Worm (Caenorhabditis elegans) whole organism, L3 larva: Measurements from ENCODE around the gene fbxc-52.
A peak's percentile ranks its signal among the peaks of the same experiment; 100 is the strongest.

ENCODE experiments used
- R02D3.7 ChIP-seq: fragments of 150-350 bp; optimal IDR thresholded peaks from 2 replicates; lab custom pipeline; 2014; ENCODE audit warnings: missing biosample characterization, missing genetic modification characterization
- ZK546.5 ChIP-seq: sonication (generic microtip); optimal IDR thresholded peaks from 2 replicates; lab custom pipeline; 2017; ENCODE audit warnings: missing biosample characterization, missing genetic modification characterization
- aly-2 ChIP-seq: fragments of 150-350 bp; optimal IDR thresholded peaks from 2 replicates; lab custom pipeline; 2014; ENCODE audit warnings: missing biosample characterization, missing genetic modification characterization
- ama-1 ChIP-seq: fragments of 150-350 bp; optimal IDR thresholded peaks from 2 replicates; lab custom pipeline; 2018
- ceh-28 ChIP-seq: fragments of 150-350 bp; optimal IDR thresholded peaks from 2 replicates; lab custom pipeline; 2014; ENCODE audit warnings: missing biosample characterization, missing genetic modification reagents, missing genetic modification characterization
- ceh-82 ChIP-seq: fragments of 150-350 bp; optimal IDR thresholded peaks from 2 replicates; lab custom pipeline; 2014; ENCODE audit warnings: missing biosample characterization, missing genetic modification characterization
- ceh-9 ChIP-seq: sonication (generic microtip); optimal IDR thresholded peaks from 2 replicates; lab custom pipeline; 2018; ENCODE audit warnings: missing biosample characterization, missing genetic modification characterization
- daf-12 ChIP-seq: fragments of 150-350 bp; optimal IDR thresholded peaks from 2 replicates; lab custom pipeline; 2014; ENCODE audit warnings: missing biosample characterization, missing genetic modification reagents, missing genetic modification characterization
- egl-27 ChIP-seq: sonication (generic microtip); optimal IDR thresholded peaks from 4 replicates; lab custom pipeline; 2017; ENCODE audit warnings: missing biosample characterization, missing genetic modification reagents, missing genetic modification characterization
- egl-5 ChIP-seq: fragments of 150-350 bp; optimal IDR thresholded peaks from 2 replicates; lab custom pipeline; 2017; ENCODE audit warnings: missing biosample characterization, missing genetic modification reagents, missing genetic modification characterization, inconsistent platforms
- elt-1 ChIP-seq: fragments of 150-350 bp; optimal IDR thresholded peaks from 2 replicates; lab custom pipeline; 2014; ENCODE audit warnings: missing biosample characterization, missing genetic modification characterization
- elt-2 ChIP-seq: sonication (generic microtip); optimal IDR thresholded peaks from 2 replicates; lab custom pipeline; 2016; ENCODE audit warnings: missing genetic modification reagents, mild to moderate bottlenecking, missing genetic modification characterization, missing compliant biosample characterization
- elt-3 ChIP-seq, 3 experiments: fragments of 150-350 bp in 1 of 3; sonication (generic microtip) in 2 of 3; optimal IDR thresholded peaks; 2 replicates in 2 of 3; 4 replicates in 1 of 3; lab custom pipeline; 2014 to 2017; ENCODE audit warnings: missing biosample characterization in 3 of 3, missing genetic modification characterization in 3 of 3
- eor-1 ChIP-seq, 2 experiments: fragments of 150-350 bp; optimal IDR thresholded peaks; 2 replicates each; lab custom pipeline; 2014 to 2018; ENCODE audit warnings: missing biosample characterization in 2 of 2, missing genetic modification characterization in 2 of 2
- fkh-10 ChIP-seq: sonication (generic microtip); optimal IDR thresholded peaks from 2 replicates; lab custom pipeline; 2017; ENCODE audit warnings: missing biosample characterization, missing genetic modification reagents, missing genetic modification characterization
- hmg-11 ChIP-seq: sonication (generic microtip); optimal IDR thresholded peaks from 2 replicates; lab custom pipeline; 2016; ENCODE audit warnings: missing genetic modification characterization, missing compliant biosample characterization
- jun-1 ChIP-seq: fragments of 150-350 bp; optimal IDR thresholded peaks from 2 replicates; lab custom pipeline; 2014; ENCODE audit warnings: missing biosample characterization, missing genetic modification reagents, missing genetic modification characterization
- lin-15B ChIP-seq: fragments of 150-350 bp; optimal IDR thresholded peaks from 2 replicates; lab custom pipeline; 2014; ENCODE audit warnings: missing biosample characterization, missing genetic modification characterization
- lin-39 ChIP-seq: fragments of 150-350 bp; optimal IDR thresholded peaks from 2 replicates; lab custom pipeline; 2018; ENCODE audit warnings: missing biosample characterization, missing genetic modification reagents, missing genetic modification characterization
- mdl-1 ChIP-seq: fragments of 150-350 bp; optimal IDR thresholded peaks from 2 replicates; lab custom pipeline; 2014; ENCODE audit warnings: missing biosample characterization, missing genetic modification characterization
- mml-1 ChIP-seq: fragments of 150-350 bp; sonication (generic microtip); optimal IDR thresholded peaks from 3 replicates; lab custom pipeline; 2014; ENCODE audit warnings: missing biosample characterization, missing genetic modification characterization
- nfya-1 ChIP-seq: sonication (generic microtip); optimal IDR thresholded peaks from 2 replicates; lab custom pipeline; 2017; ENCODE audit warnings: missing genetic modification characterization, mild to moderate bottlenecking, missing compliant biosample characterization, antibody characterized with exemption, moderate library complexity; ENCODE audit not compliant: insufficient read depth
- nhr-11 ChIP-seq: fragments of 150-350 bp; optimal IDR thresholded peaks from 2 replicates; lab custom pipeline; 2014; ENCODE audit warnings: missing biosample characterization, missing genetic modification characterization
- nhr-23 ChIP-seq: fragments of 150-350 bp; optimal IDR thresholded peaks from 2 replicates; lab custom pipeline; 2014; ENCODE audit warnings: missing biosample characterization, missing genetic modification reagents, missing genetic modification characterization
- nhr-25 ChIP-seq: sonication (generic microtip); optimal IDR thresholded peaks from 2 replicates; lab custom pipeline; 2017; ENCODE audit warnings: missing biosample characterization, missing genetic modification characterization
- nhr-43 ChIP-seq: sonication (generic microtip); optimal IDR thresholded peaks from 2 replicates; lab custom pipeline; 2016; ENCODE audit warnings: mild to moderate bottlenecking, missing genetic modification characterization, missing compliant biosample characterization; ENCODE audit not compliant: poor library complexity, severe bottlenecking
- nhr-76 ChIP-seq: fragments of 150-350 bp; sonication (generic microtip); optimal IDR thresholded peaks from 5 replicates; lab custom pipeline; 2014; ENCODE audit warnings: missing biosample characterization, missing genetic modification characterization
- nhr-77 ChIP-seq: fragments of 150-350 bp; optimal IDR thresholded peaks from 2 replicates; lab custom pipeline; 2014; ENCODE audit warnings: missing biosample characterization, missing genetic modification characterization
- pha-4 ChIP-seq: fragments of 150-350 bp; optimal IDR thresholded peaks from 2 replicates; lab custom pipeline; 2014; ENCODE audit warnings: missing biosample characterization, missing genetic modification reagents, missing genetic modification characterization
- pqm-1 ChIP-seq: fragments of 150-350 bp; optimal IDR thresholded peaks from 2 replicates; lab custom pipeline; 2017; ENCODE audit warnings: missing biosample characterization, missing genetic modification characterization, inconsistent platforms
- skn-1 ChIP-seq: fragments of 150-350 bp; optimal IDR thresholded peaks from 2 replicates; lab custom pipeline; 2014; ENCODE audit warnings: missing biosample characterization, missing genetic modification characterization
- snpc-4 ChIP-seq: fragments of 150-350 bp; optimal IDR thresholded peaks from 2 replicates; lab custom pipeline; 2014; ENCODE audit warnings: missing biosample characterization, missing genetic modification characterization
- tbx-2 ChIP-seq: sonication (generic microtip); optimal IDR thresholded peaks from 2 replicates; lab custom pipeline; 2016; ENCODE audit warnings: mild to moderate bottlenecking, missing genetic modification characterization, missing compliant biosample characterization
- unc-39 ChIP-seq: sonication (generic microtip); optimal IDR thresholded peaks from 4 replicates; lab custom pipeline; 2017; ENCODE audit warnings: missing biosample characterization, missing genetic modification characterization
- unc-62 ChIP-seq: fragments of 150-350 bp; sonication (generic microtip); optimal IDR thresholded peaks from 4 replicates; lab custom pipeline; 2014; ENCODE audit warnings: missing biosample characterization, missing genetic modification reagents, missing genetic modification characterization
- zag-1 ChIP-seq: fragments of 150-350 bp; optimal IDR thresholded peaks from 2 replicates; lab custom pipeline; 2014; ENCODE audit warnings: missing biosample characterization, missing genetic modification characterization
- ztf-4 ChIP-seq: fragments of 150-350 bp; optimal IDR thresholded peaks from 2 replicates; lab custom pipeline; 2014; ENCODE audit warnings: missing biosample characterization, missing genetic modification characterization

The fbxc-52 gene

DNA sequence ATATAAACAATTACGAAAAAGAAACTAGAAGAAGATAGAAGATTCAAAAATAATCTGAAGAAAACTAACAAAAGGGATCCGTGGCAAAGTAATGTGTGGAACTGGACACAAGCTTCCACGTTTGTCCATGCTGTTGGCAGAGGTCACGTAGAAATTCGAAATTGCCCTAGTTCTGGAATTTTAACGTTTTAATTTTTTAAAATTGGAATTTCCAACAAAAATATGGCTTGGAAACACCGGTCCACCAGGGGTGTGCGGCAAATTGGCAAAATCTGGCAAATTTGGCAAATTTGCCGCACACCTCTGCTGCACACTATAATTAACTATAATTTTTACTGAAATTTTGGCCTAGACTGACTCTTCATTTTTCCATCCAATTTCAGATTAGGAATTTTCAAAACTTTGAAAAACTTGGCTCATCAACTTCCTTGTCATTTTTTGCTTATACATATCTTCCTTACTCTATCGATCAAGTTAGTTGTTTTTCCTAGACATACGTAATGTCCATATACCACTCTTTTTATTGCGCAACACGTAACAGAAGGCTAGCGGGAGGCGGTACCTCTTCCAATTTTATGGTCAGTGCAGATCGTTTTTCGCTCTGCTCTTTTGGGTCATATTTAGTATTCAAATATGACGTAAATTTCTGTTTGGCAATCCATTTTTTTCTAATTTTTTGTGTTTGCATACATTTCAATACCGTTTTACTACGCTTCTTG lies 35.5 kb upstream of the fbxc-52 start, which contains the start of gene F19B10.10:
Gene F19B10.10 (minus strand): TSS at position 51 of the 719 bp plus-strand sequence.
- TF ChIP-seq elt-3 (tag; optimal IDR thresholded peaks at IDR 0.05; lab: Kevin White, UChicago) = no peak
- no peak for TF ChIP-seq egl-27 (tag; lab: Kevin White, UChicago)
- no peak for TF ChIP-seq lin-39
- TF ChIP-seq aly-2 = no peak
- no peak for TF ChIP-seq nhr-11
- no peak for TF ChIP-seq tbx-2
- no peak for TF ChIP-seq jun-1 (tag; lab: Kevin White, UChicago)
- no peak for TF ChIP-seq mml-1
- no peak for TF ChIP-seq ZK546.5
- no peak for TF ChIP-seq unc-39 (tag; lab: Kevin White, UChicago)
- no peak for TF ChIP-seq snpc-4
- no peak for TF ChIP-seq nhr-76 (tag; lab: Kevin White, UChicago)
- no peak for TF ChIP-seq ceh-9
- no peak for TF ChIP-seq fkh-10 (GFP tag; lab: Kevin White, UChicago)
- TF ChIP-seq nfya-1 = no peak
- TF ChIP-seq pha-4 (tag; lab: Kevin White, UChicago) = no peak

DNA sequence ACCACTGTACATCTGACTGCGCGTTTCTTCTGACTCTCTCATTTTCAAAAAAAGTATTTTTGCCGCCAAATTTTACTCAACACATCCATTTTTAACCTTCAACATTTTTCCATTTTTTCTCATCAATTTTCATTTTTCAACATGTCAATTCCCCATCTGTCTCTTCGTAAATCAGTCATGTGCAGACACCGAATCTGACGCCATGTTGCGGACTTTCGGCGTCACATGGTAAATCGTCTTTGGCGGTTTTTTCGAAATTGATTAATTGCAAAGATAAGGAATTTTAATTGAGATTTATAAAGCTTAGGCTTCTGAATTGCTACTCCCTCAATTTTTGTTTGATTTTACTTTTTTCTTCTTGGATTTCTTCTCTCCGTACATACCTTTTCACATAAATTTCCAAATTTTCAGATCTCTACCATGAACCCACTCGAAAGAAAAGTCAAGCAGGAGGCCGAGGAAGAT lies 34.3 kb upstream of the fbxc-52 start, which contains the start of gene F19B10.1:
Gene F19B10.1 (plus strand): TSS at position 415 of the 465 bp plus-strand sequence.
- TF ChIP-seq elt-2 (tag; lab: Kevin White, UChicago) (peak; percentile 70), egl-5 (tag; lab: Kevin White, UChicago) (peak; percentile 34), aly-2 (no peak), ztf-4 (tag; lab: Kevin White, UChicago) (no peak), pha-4 (tag; lab: Kevin White, UChicago) (peak; percentile 81), daf-12 (tag; lab: Kevin White, UChicago) (no peak), eor-1 (tag; optimal IDR thresholded peaks at IDR 0.05; lab: Kevin White, UChicago) (no peak), nhr-43 (tag; lab: Kevin White, UChicago) (peak; percentile 50), skn-1 (tag; lab: Kevin White, UChicago) (no peak), nhr-77 (tag; lab: Kevin White, UChicago) (no peak), lin-39 (peak; percentile 45), hmg-11 (no peak), nhr-25 (tag; lab: Kevin White, UChicago) (peak; percentile 85), nhr-11 (no peak), unc-62 (GFP tag; lab: Kevin White, UChicago) (peak; percentile 63), nfya-1 (peak; percentile 81), ceh-9 (no peak), snpc-4 (peak; percentile 62), ceh-82 (tag; lab: Kevin White, UChicago) (no peak), jun-1 (tag; lab: Kevin White, UChicago) (no peak), ceh-28 (tag; lab: Kevin White, UChicago) (no peak), R02D3.7 (tag; lab: Kevin White, UChicago) (peak; percentile 74), unc-39 (tag; lab: Kevin White, UChicago) (no peak), mml-1 (no peak), lin-15B (tag; lab: Kevin White, UChicago) (peak; percentile 65), elt-1 (tag; lab: Kevin White, UChicago) (peak; percentile 44), nhr-23 (tag; lab: Kevin White, UChicago) (peak; percentile 65), zag-1 (tag; lab: Kevin White, UChicago) (no peak)
- TF ChIP-seq, all 47 proteins: peak for 13

- TF ChIP-seq hmg-11 (no peak), mml-1 (no peak), pqm-1 (peak; percentile 46), nhr-25 (tag; lab: Kevin White, UChicago) (no peak), nhr-11 (no peak), egl-5 (tag; lab: Kevin White, UChicago) (no peak), ceh-28 (tag; lab: Kevin White, UChicago) (peak; percentile 83), lin-15B (tag; lab: Kevin White, UChicago) (no peak), ceh-9 (no peak), nhr-77 (tag; lab: Kevin White, UChicago) (no peak), nfya-1 (no peak), ama-1 (lab: Kevin White, UChicago) (no peak), mdl-1 (tag; lab: Kevin White, UChicago) (no peak), ceh-82 (tag; lab: Kevin White, UChicago) (no peak), ZK546.5 (no peak), elt-2 (tag; lab: Kevin White, UChicago) (peak; percentile 87), unc-39 (tag; lab: Kevin White, UChicago) (no peak), jun-1 (tag; lab: Kevin White, UChicago) (no peak)
Measured at ce11 chrII:3684487-3685067, 32.5 kb upstream of the fbxc-52 start.
